Worm (Caenorhabditis elegans) whole organism, L1 larva: ENCODE results near the gene B0457.6.
A peak's percentile ranks its signal among the peaks of the same experiment; 100 is the strongest.

Experiments
- C04F5.9 ChIP-seq: sonication (generic microtip); optimal IDR thresholded peaks from 2 replicates; lab custom pipeline; 2016; ENCODE audit warnings: missing genetic modification characterization, missing compliant biosample characterization
- C16A3.4 ChIP-seq: fragments of 150-350 bp; optimal IDR thresholded peaks from 2 replicates; lab custom pipeline; 2014; ENCODE audit warnings: missing biosample characterization, missing genetic modification characterization
- C34B4.2 ChIP-seq: sonication (generic microtip); optimal IDR thresholded peaks from 2 replicates; lab custom pipeline; 2017; ENCODE audit warnings: mild to moderate bottlenecking, missing genetic modification characterization, missing compliant biosample characterization
- alr-1 ChIP-seq: fragments of 200-800 bp; sonication (Bioruptor generic); optimal IDR thresholded peaks from 2 replicates; lab custom pipeline; 2018; ENCODE audit warnings: borderline replicate concordance, mild to moderate bottlenecking, missing genetic modification characterization, missing compliant biosample characterization
- blmp-1 ChIP-seq: fragments of 150-350 bp; optimal IDR thresholded peaks from 2 replicates; lab custom pipeline; 2014; ENCODE audit warnings: missing biosample characterization, missing genetic modification characterization
- ceh-63 ChIP-seq: fragments of 200-800 bp; sonication (Bioruptor generic); optimal IDR thresholded peaks from 2 replicates; lab custom pipeline; 2018; ENCODE audit warnings: mild to moderate bottlenecking, missing genetic modification characterization, missing compliant biosample characterization
- ceh-8 ChIP-seq: fragments of 200-800 bp; sonication (Bioruptor generic); optimal IDR thresholded peaks from 2 replicates; lab custom pipeline; 2018; ENCODE audit warnings: mild to moderate bottlenecking, missing genetic modification characterization, moderate library complexity, missing compliant biosample characterization
- ceh-82 ChIP-seq, 3 experiments: fragments of 150-350 bp in 1 of 3; sonication (generic microtip) in 2 of 3; optimal IDR thresholded peaks; 2 replicates each; lab custom pipeline; 2014 to 2017; ENCODE audit warnings: missing biosample characterization in 3 of 3, missing genetic modification characterization in 3 of 3
- ceh-88 ChIP-seq: fragments of 200-800 bp; sonication (Bioruptor generic); IDR thresholded peaks from 2 replicates; pipeline ENCODE4 v1.3.6; 2022; ENCODE audit warnings: missing genetic modification characterization, missing compliant biosample characterization
- ces-1 ChIP-seq: fragments of 150-350 bp; optimal IDR thresholded peaks from 2 replicates; lab custom pipeline; 2014; ENCODE audit warnings: missing biosample characterization, missing genetic modification reagents, missing genetic modification characterization
- dpl-1 ChIP-seq, 3 experiments: fragments of 150-350 bp in 2 of 3; sonication (generic microtip) in 1 of 3; optimal IDR thresholded peaks; 2 replicates each; lab custom pipeline; 2014 to 2017; ENCODE audit warnings: missing biosample characterization in 3 of 3, missing genetic modification characterization in 3 of 3, missing genetic modification reagents in 3 of 3
- dsc-1 ChIP-seq: sonication (generic microtip); optimal IDR thresholded peaks from 2 replicates; lab custom pipeline; 2016; ENCODE audit warnings: mild to moderate bottlenecking, missing genetic modification characterization, missing compliant biosample characterization
- efl-1 ChIP-seq, 4 experiments: fragments of 150-350 bp; optimal IDR thresholded peaks in 3 of 4; peaks in 1 of 4; 1 replicate in 1 of 4; 2 replicates in 3 of 4; lab custom pipeline; 2014; ENCODE audit warnings: missing biosample characterization in 2 of 4, missing genetic modification characterization in 2 of 4, missing genetic modification reagents in 2 of 4
- elt-3 ChIP-seq, 6 experiments: fragments of 150-350 bp in 1 of 6; sonication (generic microtip); optimal IDR thresholded peaks; 2 replicates each; lab custom pipeline; 2017 to 2018; ENCODE audit warnings: missing biosample characterization in 6 of 6, missing genetic modification characterization in 6 of 6, inconsistent platforms in 1 of 6
- fkh-8 ChIP-seq: sonication (generic microtip); optimal IDR thresholded peaks from 2 replicates; lab custom pipeline; 2016; ENCODE audit warnings: mild to moderate bottlenecking, missing genetic modification characterization, missing compliant biosample characterization
- fos-1 ChIP-seq: fragments of 150-350 bp; optimal IDR thresholded peaks from 2 replicates; lab custom pipeline; 2014; ENCODE audit warnings: missing biosample characterization, missing genetic modification characterization
- grh-1 ChIP-seq: fragments of 200-800 bp; sonication (Bioruptor generic); IDR thresholded peaks from 2 replicates; pipeline ENCODE4 v1.3.6; 2022; ENCODE audit warnings: missing genetic modification reagents, missing genetic modification characterization, missing compliant biosample characterization
- hlh-4 ChIP-seq: sonication (generic microtip); optimal IDR thresholded peaks from 2 replicates; lab custom pipeline; 2016; ENCODE audit warnings: mild to moderate bottlenecking, missing genetic modification characterization, missing compliant biosample characterization
- isw-1 ChIP-seq: fragments of 200-800 bp; sonication (Bioruptor generic); IDR thresholded peaks from 2 replicates; pipeline ENCODE4 v1.3.6; 2022; ENCODE audit warnings: missing genetic modification characterization, missing compliant biosample characterization
- jun-1 ChIP-seq: fragments of 150-350 bp; optimal IDR thresholded peaks from 2 replicates; lab custom pipeline; 2014; ENCODE audit warnings: missing biosample characterization, missing genetic modification reagents, missing genetic modification characterization
- lin-14 ChIP-seq: fragments of 200-800 bp; sonication (Bioruptor generic); optimal IDR thresholded peaks from 2 replicates; lab custom pipeline; 2018; ENCODE audit warnings: mild to moderate bottlenecking, missing genetic modification characterization, moderate library complexity, missing compliant biosample characterization
- lin-35 ChIP-seq, 2 experiments: fragments of 150-350 bp; optimal IDR thresholded peaks; 2 replicates each; lab custom pipeline; 2014; ENCODE audit warnings: missing biosample characterization in 2 of 2, missing genetic modification characterization in 2 of 2, missing genetic modification reagents in 2 of 2
- lsy-2 ChIP-seq, 2 experiments: fragments of 150-350 bp; optimal IDR thresholded peaks; 2 replicates each; lab custom pipeline; 2014; ENCODE audit warnings: missing biosample characterization in 2 of 2, missing genetic modification characterization in 2 of 2
- mab-9 ChIP-seq: fragments of 200-800 bp; sonication (Bioruptor generic); IDR thresholded peaks from 2 replicates; pipeline ENCODE4 v1.3.6; 2022; ENCODE audit warnings: missing genetic modification reagents, missing genetic modification characterization, missing compliant biosample characterization
- mep-1 ChIP-seq: fragments of 150-350 bp; optimal IDR thresholded peaks from 2 replicates; lab custom pipeline; 2014; ENCODE audit warnings: missing biosample characterization, missing genetic modification characterization
- nhr-12 ChIP-seq: sonication (generic microtip); optimal IDR thresholded peaks from 2 replicates; lab custom pipeline; 2017; ENCODE audit warnings: missing biosample characterization, missing genetic modification characterization
- nhr-19 ChIP-seq: fragments of 200-800 bp; sonication (Bioruptor generic); conservative IDR thresholded peaks from 2 replicates; pipeline ENCODE4 v1.3.6; 2022; ENCODE audit warnings: missing genetic modification characterization, missing compliant biosample characterization
- nhr-20 ChIP-seq: sonication (generic microtip); optimal IDR thresholded peaks from 2 replicates; lab custom pipeline; 2016; ENCODE audit warnings: mild to moderate bottlenecking, missing genetic modification characterization, missing compliant biosample characterization
- nhr-28 ChIP-seq: fragments of 150-350 bp; optimal IDR thresholded peaks from 2 replicates; lab custom pipeline; 2014; ENCODE audit warnings: missing biosample characterization, missing genetic modification characterization
- nhr-76 ChIP-seq: sonication (generic microtip); optimal IDR thresholded peaks from 2 replicates; lab custom pipeline; 2017; ENCODE audit warnings: missing biosample characterization, missing genetic modification characterization
- nhr-77 ChIP-seq: fragments of 150-350 bp; optimal IDR thresholded peaks from 2 replicates; lab custom pipeline; 2014; ENCODE audit warnings: missing biosample characterization, missing genetic modification characterization
- nhr-85 ChIP-seq: sonication (generic microtip); peaks from one replicate; lab custom pipeline; 2016; ENCODE audit warnings: missing genetic modification characterization, inconsistent platforms, missing compliant biosample characterization
- pag-3 ChIP-seq: sonication (generic microtip); optimal IDR thresholded peaks from 2 replicates; lab custom pipeline; 2017; ENCODE audit warnings: missing genetic modification characterization, mild to moderate bottlenecking, missing compliant biosample characterization, antibody characterized with exemption, borderline replicate concordance; ENCODE audit not compliant: insufficient read depth
- pax-3 ChIP-seq: fragments of 200-800 bp; sonication (Bioruptor generic); optimal IDR thresholded peaks from 2 replicates; lab custom pipeline; 2018; ENCODE audit warnings: mild to moderate bottlenecking, missing genetic modification characterization, moderate library complexity, missing compliant biosample characterization
- pqm-1 ChIP-seq: sonication (generic microtip); optimal IDR thresholded peaks from 3 replicates; lab custom pipeline; 2017; ENCODE audit warnings: missing biosample characterization, missing genetic modification characterization
- sptf-1 ChIP-seq: fragments of 150-350 bp; optimal IDR thresholded peaks from 2 replicates; lab custom pipeline; 2014; ENCODE audit warnings: missing biosample characterization, missing genetic modification characterization
- tbx-2 ChIP-seq: sonication (generic microtip); optimal IDR thresholded peaks from 2 replicates; lab custom pipeline; 2016; ENCODE audit warnings: missing genetic modification characterization, missing compliant biosample characterization
- unc-130 ChIP-seq: fragments of 150-350 bp; optimal IDR thresholded peaks from 2 replicates; lab custom pipeline; 2017; ENCODE audit warnings: missing biosample characterization, missing genetic modification characterization, inconsistent platforms
- unc-30 ChIP-seq: sonication (generic microtip); optimal IDR thresholded peaks from 2 replicates; lab custom pipeline; 2017; ENCODE audit warnings: missing biosample characterization, missing genetic modification characterization
- unc-86 ChIP-seq: sonication (generic microtip); optimal IDR thresholded peaks from 2 replicates; lab custom pipeline; 2016; ENCODE audit warnings: missing genetic modification characterization, missing compliant biosample characterization
- unc-98 ChIP-seq: fragments of 200-800 bp; sonication (Bioruptor generic); IDR thresholded peaks from 2 replicates; pipeline ENCODE4 v1.3.6; 2022; ENCODE audit warnings: missing genetic modification characterization, missing compliant biosample characterization
- vab-15 ChIP-seq: sonication (generic microtip); optimal IDR thresholded peaks from 2 replicates; lab custom pipeline; 2017; ENCODE audit warnings: missing genotype, mild to moderate bottlenecking, missing genetic modification characterization, missing compliant biosample characterization
- zag-1 ChIP-seq: fragments of 150-350 bp; optimal IDR thresholded peaks from 2 replicates; lab custom pipeline; 2014; ENCODE audit warnings: missing biosample characterization, missing genetic modification characterization
- ztf-11 ChIP-seq, 2 experiments: sonication (generic microtip); optimal IDR thresholded peaks; 2 replicates each; lab custom pipeline; 2016 to 2017; ENCODE audit warnings: missing genetic modification characterization in 2 of 2, missing biosample characterization in 1 of 2, missing compliant biosample characterization in 1 of 2

Gene B0457.6

ce11 chrII:8889589-8889988 is 32.6 kb upstream of the B0457.6 start:
- no peak for TF ChIP-seq elt-3 (tag; optimal IDR thresholded peaks at IDR 0.05; lab: Kevin White, UChicago)

DNA sequence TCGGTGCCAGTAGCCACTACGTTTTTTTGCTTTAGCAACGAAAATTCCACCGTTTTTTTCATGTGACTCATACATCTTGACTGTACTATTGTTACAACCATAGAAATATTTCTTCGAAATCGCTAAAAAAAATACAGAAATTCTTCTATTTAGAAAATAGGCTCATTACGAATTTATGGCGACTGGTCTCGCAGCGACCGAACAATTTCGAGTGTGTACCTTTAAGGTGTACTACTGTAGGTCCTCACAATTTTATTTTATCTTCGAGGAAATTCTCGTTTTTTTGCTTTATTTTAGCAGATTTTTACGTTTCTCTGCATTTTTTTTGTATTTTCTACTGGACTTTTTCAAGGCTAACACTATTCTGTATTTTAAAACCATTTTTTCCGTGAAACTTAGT is 32.2 kb upstream of the B0457.6 start:
- TF ChIP-seq ztf-11 (tag; optimal IDR thresholded peaks at IDR 0.05; lab: Kevin White, UChicago): no peak
- TF ChIP-seq ceh-8 (GFP tag; lab: Kevin White, UChicago): no peak
- no peak for TF ChIP-seq nhr-12 (tag; lab: Kevin White, UChicago)
- TF ChIP-seq pax-3: no peak
- TF ChIP-seq ceh-82 (tag; optimal IDR thresholded peaks at IDR 0.05; lab: Kevin White, UChicago): no peak
- no peak for TF ChIP-seq nhr-85 (tag; lab: Kevin White, UChicago)
- no peak for TF ChIP-seq ceh-88 (GFP tag; lab: Robert Waterston, UW)
- TF ChIP-seq pag-3 (tag; lab: Kevin White, UChicago): no peak
- no peak for TF ChIP-seq pqm-1 (tag; lab: Kevin White, UChicago)
- TF ChIP-seq C04F5.9: no peak
- TF ChIP-seq ces-1 (GFP tag; lab: Kevin White, UChicago): no peak
- no peak for TF ChIP-seq nhr-19
- no peak for TF ChIP-seq unc-30
- no peak for TF ChIP-seq vab-15 (tag; lab: Kevin White, UChicago)
- no peak for TF ChIP-seq C34B4.2 (tag; lab: Kevin White, UChicago)
- no peak for TF ChIP-seq mab-9 (GFP tag; lab: Robert Waterston, UW)
- TF ChIP-seq zag-1 (tag; lab: Kevin White, UChicago): no peak
- TF ChIP-seq, all 84 proteins: peak for 0

DNA sequence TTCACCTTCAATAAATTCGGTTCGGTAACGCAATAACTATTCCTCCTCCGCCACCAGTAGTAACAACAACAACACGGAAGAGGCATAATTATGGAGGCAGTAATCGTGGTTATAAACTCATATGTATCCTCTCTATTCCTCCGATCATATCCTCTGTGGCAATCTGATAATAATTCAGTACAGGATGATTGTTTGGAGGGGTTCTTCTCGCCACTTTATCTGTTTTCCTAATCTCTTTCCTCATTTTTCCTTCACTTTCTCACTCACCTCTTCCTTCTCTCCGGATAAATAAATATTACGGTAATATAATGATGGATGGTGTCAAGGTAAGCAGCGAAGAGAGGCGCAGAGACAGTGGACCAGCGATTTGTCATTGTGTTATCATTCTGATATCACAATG is 31.7 kb upstream of the B0457.6 start:
- TF ChIP-seq dsc-1 (tag; lab: Kevin White, UChicago) (no peak), elt-3 (tag; optimal IDR thresholded peaks at IDR 0.05; lab: Kevin White, UChicago) (peak in 1 of 6 experiments; percentile 30), blmp-1 (peak; percentile 47)
- TF ChIP-seq, all 84 proteins: peak for 2

ce11 chrII:8891042-8891441 is 31.2 kb upstream of the B0457.6 start:
- TF ChIP-seq lsy-2 (tag; optimal IDR thresholded peaks at IDR 0.05; lab: Kevin White, UChicago) (peak in 1 of 2 experiments; percentile 76), mep-1 (no peak), efl-1 (optimal IDR thresholded peaks at IDR 0.05; lab: Kevin White, UChicago) (peak in 1 of 2 experiments; percentile 17), efl-1 (GFP tag; optimal IDR thresholded peaks at IDR 0.05 in 1 of 2; lab: Kevin White, UChicago) (peak; percentile 51 to 72), ceh-88 (GFP tag; lab: Robert Waterston, UW) (no peak), lin-35 (GFP tag; optimal IDR thresholded peaks at IDR 0.05; lab: Kevin White, UChicago) (peak in 1 of 2 experiments; percentile 41), tbx-2 (tag; lab: Kevin White, UChicago) (no peak), ceh-63 (GFP tag; lab: Kevin White, UChicago) (no peak), nhr-12 (tag; lab: Kevin White, UChicago) (no peak), fos-1 (no peak), grh-1 (GFP tag; lab: Robert Waterston, UW) (no peak), dpl-1 (GFP tag; optimal IDR thresholded peaks at IDR 0.05; lab: Kevin White, UChicago) (peak in 2 of 3 experiments; percentile 32 to 45)

- peak; percentile 61 for TF ChIP-seq lin-14
- no peak for TF ChIP-seq pax-3
- no peak for TF ChIP-seq ceh-88 (GFP tag; lab: Robert Waterston, UW)
- TF ChIP-seq nhr-28 (tag; lab: Kevin White, UChicago): no peak
- no peak for TF ChIP-seq sptf-1
- no peak for TF ChIP-seq nhr-20 (tag; lab: Kevin White, UChicago)
- no peak for TF ChIP-seq jun-1 (tag; lab: Kevin White, UChicago)
- no peak for TF ChIP-seq unc-130 (tag; lab: Kevin White, UChicago)
- peak; percentile 44 for TF ChIP-seq fkh-8 (tag; lab: Kevin White, UChicago)
- TF ChIP-seq unc-86 (tag; lab: Kevin White, UChicago): no peak
- TF ChIP-seq alr-1 (tag; lab: Kevin White, UChicago): no peak
- no peak for TF ChIP-seq C16A3.4
- TF ChIP-seq nhr-77 (tag; lab: Kevin White, UChicago): peak; percentile 33
- no peak for TF ChIP-seq dpl-1 (GFP tag; optimal IDR thresholded peaks at IDR 0.05; lab: Kevin White, UChicago)
- TF ChIP-seq isw-1 (GFP tag; lab: Robert Waterston, UW): no peak
- no peak for TF ChIP-seq elt-3 (tag; optimal IDR thresholded peaks at IDR 0.05; lab: Kevin White, UChicago)
- TF ChIP-seq nhr-12 (tag; lab: Kevin White, UChicago): no peak
- TF ChIP-seq hlh-4: no peak
- no peak for TF ChIP-seq nhr-76
- no peak for TF ChIP-seq grh-1 (GFP tag; lab: Robert Waterston, UW)
- no peak for TF ChIP-seq ceh-8 (GFP tag; lab: Kevin White, UChicago)
- no peak for TF ChIP-seq unc-98 (GFP tag; lab: Robert Waterston, UW)
Observed at ce11 chrII:8891606-8892005, 30.6 kb upstream of the B0457.6 start.
